Fruit fly (Drosophila melanogaster): ENCODE data around the gene CG15517.

CG15517 gene

dm6 chr3R:29894393-29894792, 9.2 kb downstream of the CG15517 start:
- TF ChIP-seq gl (tag; optimal IDR thresholded peaks at IDR 0.05) (no peak), CG32121 (GFP tag; IDR thresholded peaks at IDR 0.05) (peak; percentile 80), CG13204 (GFP tag; optimal IDR thresholded peaks at IDR 0.05) (no peak), Ets98B (GFP tag; IDR thresholded peaks at IDR 0.05) (peak; percentile 66), CG9948 (tag; optimal IDR thresholded peaks at IDR 0.05) (no peak), CG4496 (GFP tag; IDR thresholded peaks at IDR 0.05) (peak; percentile 50; the same call in 2 of the 3 replicates), CG34367 (tag; optimal IDR thresholded peaks at IDR 0.05) (no peak), CG17806 (tag; optimal IDR thresholded peaks at IDR 0.05) (no peak), Pif1B (GFP tag; optimal IDR thresholded peaks at IDR 0.05) (no peak), D1 (tag; optimal IDR thresholded peaks at IDR 0.05) (no peak), Pif1A (GFP tag; optimal IDR thresholded peaks at IDR 0.05) (peak; percentile 33), EcR (GFP tag; optimal IDR thresholded peaks at IDR 0.05) (no peak), Snoo (tag; optimal IDR thresholded peaks at IDR 0.05) (no peak), CG8159 (tag; optimal IDR thresholded peaks at IDR 0.05) (no peak), fd96Ca (GFP tag; IDR thresholded peaks at IDR 0.05) (peak; percentile 85), CG15710 (tag; optimal IDR thresholded peaks at IDR 0.05) (no peak), CG10348 (GFP tag; IDR thresholded peaks at IDR 0.05) (0 out of 2 replicates have a peak, but pooled peaks have one; percentile 26), rn (GFP tag; IDR thresholded peaks at IDR 0.05) (peak; percentile 36; the same call in 1 of the 2 replicates), CG12605 (GFP tag; IDR thresholded peaks at IDR 0.05) (peak; percentile 42; the same call in 1 of the 2 replicates), CG8301 (tag; optimal IDR thresholded peaks at IDR 0.05) (peak; percentile 58), CG14655 (GFP tag; optimal IDR thresholded peaks at IDR 0.05) (peak; percentile 51)

- TF ChIP-seq CG12605 (GFP tag; IDR thresholded peaks at IDR 0.05): no peak
- TF ChIP-seq CG15710 (tag; optimal IDR thresholded peaks at IDR 0.05): no peak
- TF ChIP-seq D1 (tag; optimal IDR thresholded peaks at IDR 0.05): no peak
Observed at dm6 chr3R:29893030-29893429, 10.6 kb downstream of the CG15517 start.

- TF ChIP-seq CG12605 (GFP tag; IDR thresholded peaks at IDR 0.05) (no peak), D1 (tag; optimal IDR thresholded peaks at IDR 0.05) (no peak), fd96Ca (GFP tag; IDR thresholded peaks at IDR 0.05) (no peak), rn (GFP tag; IDR thresholded peaks at IDR 0.05) (no peak), CG13204 (GFP tag; optimal IDR thresholded peaks at IDR 0.05) (no peak), CG9948 (tag; optimal IDR thresholded peaks at IDR 0.05) (no peak), EcR (GFP tag; optimal IDR thresholded peaks at IDR 0.05) (no peak), CG34367 (tag; optimal IDR thresholded peaks at IDR 0.05) (no peak), CG8159 (tag; optimal IDR thresholded peaks at IDR 0.05) (no peak), CG14655 (GFP tag; optimal IDR thresholded peaks at IDR 0.05) (no peak), Pif1A (GFP tag; optimal IDR thresholded peaks at IDR 0.05) (no peak), CG15710 (tag; optimal IDR thresholded peaks at IDR 0.05) (no peak), Pif1B (GFP tag; optimal IDR thresholded peaks at IDR 0.05) (no peak), CG8301 (tag; optimal IDR thresholded peaks at IDR 0.05) (no peak), gl (tag; optimal IDR thresholded peaks at IDR 0.05) (no peak), CG32121 (GFP tag; IDR thresholded peaks at IDR 0.05) (no peak), Ets98B (GFP tag; IDR thresholded peaks at IDR 0.05) (no peak; the same call in 1 of the 2 replicates), CG4496 (GFP tag; IDR thresholded peaks at IDR 0.05) (no peak)
Observed at dm6 chr3R:29891183-29891582, 12.4 kb downstream of the CG15517 start.

- TF ChIP-seq Ets98B (GFP tag; IDR thresholded peaks at IDR 0.05): no peak
- no peak for TF ChIP-seq Snoo (tag; optimal IDR thresholded peaks at IDR 0.05)
- TF ChIP-seq Pif1A (GFP tag; optimal IDR thresholded peaks at IDR 0.05): no peak
- no peak for TF ChIP-seq CG14655 (GFP tag; optimal IDR thresholded peaks at IDR 0.05)
- no peak for TF ChIP-seq D1 (tag; optimal IDR thresholded peaks at IDR 0.05)
- no peak for TF ChIP-seq CG4496 (GFP tag; IDR thresholded peaks at IDR 0.05)
- no peak for TF ChIP-seq CG13204 (GFP tag; optimal IDR thresholded peaks at IDR 0.05)
Observed at dm6 chr3R:29880306-29880705, 23.3 kb downstream of the CG15517 start.

- TF ChIP-seq CG10348 (GFP tag; IDR thresholded peaks at IDR 0.05) (no peak), CG8159 (tag; optimal IDR thresholded peaks at IDR 0.05) (peak; percentile 58), rn (GFP tag; IDR thresholded peaks at IDR 0.05) (no peak), fd96Ca (GFP tag; IDR thresholded peaks at IDR 0.05) (peak; percentile 50; the same call in 1 of the 3 replicates), EcR (GFP tag; optimal IDR thresholded peaks at IDR 0.05) (peak; percentile 68), CG34367 (tag; optimal IDR thresholded peaks at IDR 0.05) (peak; percentile 27), CG15710 (tag; optimal IDR thresholded peaks at IDR 0.05) (peak; percentile 12), Snoo (tag; optimal IDR thresholded peaks at IDR 0.05) (no peak), CG8301 (tag; optimal IDR thresholded peaks at IDR 0.05) (peak; percentile 55), gl (tag; optimal IDR thresholded peaks at IDR 0.05) (peak; percentile 29), CG32121 (GFP tag; IDR thresholded peaks at IDR 0.05) (peak; percentile 68; the same call in 1 of the 2 replicates), Pif1A (GFP tag; optimal IDR thresholded peaks at IDR 0.05) (peak; percentile 61), D1 (tag; optimal IDR thresholded peaks at IDR 0.05) (no peak), Pif1B (GFP tag; optimal IDR thresholded peaks at IDR 0.05) (peak; percentile 62), CG13204 (GFP tag; optimal IDR thresholded peaks at IDR 0.05) (peak; percentile 52), CG4496 (GFP tag; IDR thresholded peaks at IDR 0.05) (peak; percentile 77), CG9948 (tag; optimal IDR thresholded peaks at IDR 0.05) (peak; percentile 18), CG14655 (GFP tag; optimal IDR thresholded peaks at IDR 0.05) (peak; percentile 62), CG12605 (GFP tag; IDR thresholded peaks at IDR 0.05) (peak; percentile 71), Ets98B (GFP tag; IDR thresholded peaks at IDR 0.05) (peak; percentile 85; the same call in 1 of the 2 replicates), CG17806 (tag; optimal IDR thresholded peaks at IDR 0.05) (no peak)
Observed at dm6 chr3R:29876733-29877193, 26.9 kb downstream of the CG15517 start, which contains the start of gene CG31038. CG31038 (plus strand) TSS chr3R:29877059.

dm6 chr3R:29876232-29876631, 27.4 kb downstream of the CG15517 start:
- TF ChIP-seq Ets98B (GFP tag; IDR thresholded peaks at IDR 0.05) (peak; percentile 7; the same call in 1 of the 2 replicates), D1 (tag; optimal IDR thresholded peaks at IDR 0.05) (no peak)

All from whole organism, pupa.